Fruit fly (Drosophila melanogaster) whole organism, prepupa: ENCODE results near the gene CG14567.

ENCODE experiments used
- Blimp-1 ChIP-seq: fragments of 200-800 bp; sonication (Bioruptor generic); optimal IDR thresholded peaks from 3 replicates; lab custom pipeline; 2017; ENCODE audit warnings: missing biosample characterization, missing genetic modification characterization, mild to moderate bottlenecking, moderate library complexity, missing genetic modification reagents
- CG10631 ChIP-seq: fragments of 200-800 bp; sonication (Bioruptor generic); optimal IDR thresholded peaks from 2 replicates; lab custom pipeline; 2016; ENCODE audit warnings: missing biosample characterization, missing genetic modification characterization
- CG10669 ChIP-seq: fragments of 200-800 bp; sonication (Bioruptor generic); optimal IDR thresholded peaks from 3 replicates; lab custom pipeline; 2018; ENCODE audit warnings: missing biosample characterization, mild to moderate bottlenecking, missing genetic modification characterization, moderate library complexity
- CG11294 ChIP-seq: fragments of 200-800 bp; sonication (Bioruptor generic); IDR thresholded peaks from 2 replicates; pipeline ENCODE4 v1.3.6; 2022; ENCODE audit warnings: missing biosample characterization, missing genetic modification characterization
- CG11902 ChIP-seq: fragments of 200-800 bp; sonication (Bioruptor generic); optimal IDR thresholded peaks from 3 replicates; lab custom pipeline; 2016; ENCODE audit warnings: missing biosample characterization, missing genetic modification characterization
- CG15336 ChIP-seq: fragments of 200-800 bp; sonication (Bioruptor generic); IDR thresholded peaks from 2 replicates; pipeline ENCODE4 v1.3.6; 2022; ENCODE audit warnings: missing biosample characterization, missing genetic modification characterization
- CG1621 ChIP-seq: fragments of 200-800 bp; sonication (Bioruptor generic); optimal IDR thresholded peaks from 3 replicates; lab custom pipeline; 2018; ENCODE audit warnings: missing biosample characterization, mild to moderate bottlenecking, missing genetic modification characterization
- CG16779 ChIP-seq: fragments of 200-800 bp; sonication (Bioruptor generic); optimal IDR thresholded peaks from 3 replicates; lab custom pipeline; 2017; ENCODE audit warnings: missing biosample characterization, mild to moderate bottlenecking, missing genetic modification characterization
- CG3032 ChIP-seq: fragments of 200-800 bp; optimal IDR thresholded peaks from 2 replicates; lab custom pipeline; 2019; ENCODE audit warnings: missing biosample characterization, mild to moderate bottlenecking, missing genetic modification characterization, moderate library complexity
- CG31627 ChIP-seq: fragments of 200-800 bp; sonication (Bioruptor generic); optimal IDR thresholded peaks from 3 replicates; lab custom pipeline; 2016; ENCODE audit warnings: missing biosample characterization, missing genetic modification characterization
- CG32006 ChIP-seq: fragments of 200-800 bp; sonication (Bioruptor generic); optimal IDR thresholded peaks from 3 replicates; lab custom pipeline; 2017; ENCODE audit warnings: missing biosample characterization, mild to moderate bottlenecking, missing genetic modification characterization
- CG34406 ChIP-seq: fragments of 200-800 bp; sonication (Bioruptor generic); optimal IDR thresholded peaks from 3 replicates; lab custom pipeline; 2016; ENCODE audit warnings: missing biosample characterization, missing genetic modification characterization
- CG3919 ChIP-seq: fragments of 200-800 bp; sonication (Bioruptor generic); optimal IDR thresholded peaks from 3 replicates; lab custom pipeline; 2016; ENCODE audit warnings: missing biosample characterization, missing genetic modification characterization
- CG4318 ChIP-seq: fragments of 200-800 bp; sonication (Bioruptor generic); optimal IDR thresholded peaks from 3 replicates; lab custom pipeline; 2017; ENCODE audit warnings: missing biosample characterization, mild to moderate bottlenecking, missing genetic modification characterization
- CG6163 ChIP-seq: fragments of 200-800 bp; sonication (Bioruptor generic); IDR thresholded peaks from 3 replicates; pipeline ENCODE4 v1.3.6; 2022; ENCODE audit warnings: missing biosample characterization, missing genetic modification characterization
- CG6276 ChIP-seq: fragments of 200-800 bp; sonication (Bioruptor generic); optimal IDR thresholded peaks from 2 replicates; lab custom pipeline; 2017; ENCODE audit warnings: missing biosample characterization, mild to moderate bottlenecking, missing genetic modification characterization
- CG6792 ChIP-seq: fragments of 200-800 bp; sonication (Bioruptor generic); optimal IDR thresholded peaks from 3 replicates; lab custom pipeline; 2016; ENCODE audit warnings: missing biosample characterization, missing genetic modification characterization
- CG7368 ChIP-seq: fragments of 200-800 bp; sonication (Bioruptor generic); optimal IDR thresholded peaks from 3 replicates; lab custom pipeline; 2016; ENCODE audit warnings: missing biosample characterization, missing genetic modification characterization
- CG8119 ChIP-seq: fragments of 200-800 bp; sonication (Bioruptor generic); IDR thresholded peaks from 3 replicates; pipeline ENCODE4 v1.3.6; 2022; ENCODE audit warnings: missing biosample characterization, missing genetic modification characterization
- CG8319 ChIP-seq: fragments of 200-800 bp; sonication (Bioruptor generic); optimal IDR thresholded peaks from 3 replicates; lab custom pipeline; 2016; ENCODE audit warnings: missing biosample characterization, missing genetic modification characterization
- CG8632 ChIP-seq: fragments of 200-800 bp; sonication (Bioruptor generic); optimal IDR thresholded peaks from 3 replicates; lab custom pipeline; 2016; ENCODE audit warnings: missing biosample characterization, missing genetic modification characterization
- CG9139 ChIP-seq: fragments of 200-800 bp; sonication (Bioruptor generic); optimal IDR thresholded peaks from 3 replicates; lab custom pipeline; 2017; ENCODE audit warnings: missing biosample characterization, mild to moderate bottlenecking, missing genetic modification characterization
- Eip75B ChIP-seq: fragments of 200-800 bp; sonication (Bioruptor generic); optimal IDR thresholded peaks from 3 replicates; lab custom pipeline; 2016; ENCODE audit warnings: missing biosample characterization, missing genetic modification characterization
- Eip93F ChIP-seq: fragments of 200-800 bp; sonication (Bioruptor generic); optimal IDR thresholded peaks from 2 replicates; lab custom pipeline; 2016; ENCODE audit warnings: missing biosample characterization, mild to moderate bottlenecking, missing genetic modification characterization
- Ets21C ChIP-seq: fragments of 200-800 bp; sonication (Bioruptor generic); optimal IDR thresholded peaks from 3 replicates; lab custom pipeline; 2016; ENCODE audit warnings: missing biosample characterization, missing genetic modification characterization
- Gug ChIP-seq: fragments of 200-800 bp; sonication (Bioruptor generic); IDR thresholded peaks from 2 replicates; pipeline ENCODE4 v1.3.6; 2022; ENCODE audit warnings: missing biosample characterization, missing genetic modification characterization
- Hr38 ChIP-seq: sonication (Bioruptor generic); optimal IDR thresholded peaks from 2 replicates; lab custom pipeline; 2016; ENCODE audit warnings: missing biosample characterization, missing genetic modification characterization
- Hr39 ChIP-seq: fragments of 200-800 bp; sonication (Bioruptor generic); optimal IDR thresholded peaks from 2 replicates; lab custom pipeline; 2016; ENCODE audit warnings: missing biosample characterization, missing genetic modification characterization
- Hr4 ChIP-seq: fragments of 200-800 bp; sonication (Bioruptor generic); optimal IDR thresholded peaks from 3 replicates; lab custom pipeline; 2016; ENCODE audit warnings: missing biosample characterization, missing genetic modification characterization
- Lpt ChIP-seq: fragments of 200-800 bp; sonication (Bioruptor generic); optimal IDR thresholded peaks from 3 replicates; lab custom pipeline; 2016; ENCODE audit warnings: missing biosample characterization, missing genetic modification characterization
- Met ChIP-seq: fragments of 200-800 bp; sonication (Bioruptor generic); optimal IDR thresholded peaks from 3 replicates; lab custom pipeline; 2016; ENCODE audit warnings: missing biosample characterization, missing genetic modification characterization
- OdsH ChIP-seq: fragments of 200-800 bp; sonication (Bioruptor generic); optimal IDR thresholded peaks from 3 replicates; lab custom pipeline; 2016; ENCODE audit warnings: missing biosample characterization, missing genetic modification characterization
- Sox102F ChIP-seq: fragments of 200-800 bp; sonication (Bioruptor generic); optimal IDR thresholded peaks from 2 replicates; lab custom pipeline; 2016; ENCODE audit warnings: missing biosample characterization, mild to moderate bottlenecking, missing genetic modification characterization
- Sox15 ChIP-seq: fragments of 200-800 bp; sonication (Bioruptor generic); optimal IDR thresholded peaks from 3 replicates; lab custom pipeline; 2016; ENCODE audit warnings: missing biosample characterization, missing genetic modification characterization
- achi ChIP-seq: fragments of 200-800 bp; sonication (Bioruptor generic); optimal IDR thresholded peaks from 3 replicates; lab custom pipeline; 2016; ENCODE audit warnings: missing biosample characterization, missing genetic modification characterization
- acj6 ChIP-seq: fragments of 200-800 bp; sonication (Bioruptor generic); optimal IDR thresholded peaks from 3 replicates; lab custom pipeline; 2016; ENCODE audit warnings: missing biosample characterization, missing genetic modification characterization
- cyc ChIP-seq: fragments of 200-800 bp; sonication (Bioruptor generic); optimal IDR thresholded peaks from 3 replicates; lab custom pipeline; 2016; ENCODE audit warnings: missing biosample characterization, missing genetic modification characterization
- dac ChIP-seq: fragments of 200-800 bp; sonication (Bioruptor generic); optimal IDR thresholded peaks from 2 replicates; lab custom pipeline; 2017; ENCODE audit warnings: missing biosample characterization, mild to moderate bottlenecking, missing genetic modification characterization
- eg ChIP-seq: fragments of 200-800 bp; sonication (Bioruptor generic); IDR thresholded peaks from 3 replicates; pipeline ENCODE4 v1.3.6; 2022; ENCODE audit warnings: missing biosample characterization, missing genetic modification characterization
- fd59A ChIP-seq: fragments of 200-800 bp; sonication (Bioruptor generic); optimal IDR thresholded peaks from 2 replicates; lab custom pipeline; 2017; ENCODE audit warnings: missing biosample characterization, mild to moderate bottlenecking, missing genetic modification characterization, missing genetic modification reagents
- fd85E ChIP-seq: fragments of 200-800 bp; sonication (Bioruptor generic); optimal IDR thresholded peaks from 3 replicates; lab custom pipeline; 2016; ENCODE audit warnings: missing biosample characterization, missing genetic modification characterization
- lz ChIP-seq: fragments of 200-800 bp; sonication (Bioruptor generic); optimal IDR thresholded peaks from 3 replicates; lab custom pipeline; 2016; ENCODE audit warnings: missing biosample characterization, missing genetic modification characterization
- pdm3 ChIP-seq: fragments of 200-800 bp; sonication (Bioruptor generic); optimal IDR thresholded peaks from 3 replicates; lab custom pipeline; 2016; ENCODE audit warnings: missing biosample characterization, missing genetic modification characterization
- salr ChIP-seq, 2 experiments: fragments of 200-800 bp; sonication (Bioruptor generic); optimal IDR thresholded peaks; 3 replicates each; lab custom pipeline; 2016 to 2018; ENCODE audit warnings: missing biosample characterization in 2 of 2, missing genetic modification characterization in 2 of 2, mild to moderate bottlenecking in 1 of 2
- spab ChIP-seq: fragments of 200-800 bp; sonication (Bioruptor generic); optimal IDR thresholded peaks from 2 replicates; lab custom pipeline; 2017; ENCODE audit warnings: missing biosample characterization, mild to moderate bottlenecking, missing genetic modification characterization, missing genetic modification reagents
- svp ChIP-seq: fragments of 200-800 bp; sonication (Bioruptor generic); peaks from one replicate; lab custom pipeline; 2016; ENCODE audit warnings: missing biosample characterization, missing genetic modification characterization
- topi ChIP-seq: fragments of 200-800 bp; sonication (Bioruptor generic); optimal IDR thresholded peaks from 3 replicates; lab custom pipeline; 2016; ENCODE audit warnings: missing biosample characterization, missing genetic modification characterization

CG14567 gene

DNA sequence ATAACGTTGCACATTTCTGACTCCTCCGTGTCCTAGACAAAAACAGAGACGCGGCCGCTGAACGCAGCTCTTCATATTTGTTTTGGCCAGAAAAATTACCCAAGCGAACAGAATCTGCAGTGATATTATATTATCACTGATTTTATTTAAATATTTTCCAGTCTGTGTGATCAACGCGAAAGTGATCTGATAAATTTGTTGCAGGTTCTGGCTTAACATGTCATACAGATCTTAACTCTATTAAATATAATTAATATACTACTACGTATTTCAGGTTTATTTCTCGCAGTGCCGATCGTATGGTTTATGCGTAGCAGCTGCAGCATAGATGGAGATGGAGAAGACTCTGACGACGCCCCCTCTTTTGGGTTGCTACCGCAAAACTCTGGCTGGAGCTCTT is 17.4 kb downstream of the CG14567 start (continued):
- TF ChIP-seq dac (GFP tag; lab: Kevin White, UChicago) (no peak), cyc (GFP tag; lab: Kevin White, UChicago) (no peak), CG1621 (tag; lab: Kevin White, UChicago) (peak; percentile 65), svp (GFP tag; lab: Kevin White, UChicago) (peak; percentile 68), CG9139 (GFP tag; lab: Kevin White, UChicago) (no peak), Sox15 (GFP tag; lab: Kevin White, UChicago) (no peak), Eip75B (GFP tag; lab: Kevin White, UChicago) (peak; percentile 39)

DNA sequence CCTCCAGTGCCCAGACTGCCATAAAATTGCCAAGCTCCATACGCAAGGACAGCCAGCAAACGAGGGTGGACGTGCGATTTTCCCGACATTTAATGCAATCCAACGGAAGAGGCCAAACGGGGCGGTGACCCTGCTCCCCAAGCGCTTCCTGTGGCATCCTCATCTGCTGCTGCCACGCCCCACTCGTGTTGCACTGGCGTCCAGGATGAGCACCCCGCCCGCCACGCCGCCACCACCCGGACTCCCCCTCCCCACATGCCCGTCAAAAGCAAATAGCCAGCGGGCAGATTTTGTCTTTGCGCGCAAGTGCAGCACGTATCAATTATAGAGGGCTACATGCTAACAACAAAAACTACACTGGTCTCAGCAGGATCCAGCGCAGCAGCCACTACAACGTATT is 20.0 kb downstream of the CG14567 start:
- TF ChIP-seq CG8632 (no peak), CG1621 (tag; lab: Kevin White, UChicago) (peak; percentile 10), svp (GFP tag; lab: Kevin White, UChicago) (peak; percentile 1)

DNA sequence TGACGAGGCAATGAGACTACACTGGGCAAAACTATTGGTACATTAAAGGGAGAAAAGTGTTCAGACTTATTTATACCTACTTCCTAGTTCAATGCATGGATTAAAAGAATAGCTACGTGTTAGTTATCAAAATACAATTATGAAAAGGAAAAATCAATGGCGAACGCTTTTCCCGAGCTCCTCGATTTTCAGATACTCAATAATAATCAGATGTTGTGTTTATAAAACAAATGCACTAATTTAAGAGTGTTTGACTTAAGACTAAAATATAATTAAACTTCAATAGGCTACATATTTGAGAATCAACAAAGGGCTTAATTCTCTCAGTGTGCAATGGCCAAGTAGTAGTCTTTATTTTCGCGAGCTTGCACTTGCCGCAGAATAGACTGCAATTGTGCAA is 22.3 kb downstream of the CG14567 start:
- TF ChIP-seq pdm3 (GFP tag; lab: Kevin White, UChicago): peak; percentile 49
- TF ChIP-seq lz (GFP tag; lab: Kevin White, UChicago): no peak
- no peak for TF ChIP-seq Blimp-1 (GFP tag; lab: Kevin White, UChicago)
- TF ChIP-seq spab: peak; percentile 28
- peak; percentile 13 for TF ChIP-seq CG16779 (tag; lab: Kevin White, UChicago)
- TF ChIP-seq eg (GFP tag; lab: Robert Waterston, UW): 0 out of 3 replicates have a peak, but pooled peaks have one; percentile 30
- TF ChIP-seq topi: peak; percentile 31
- no peak for TF ChIP-seq Ets21C (GFP tag; lab: Kevin White, UChicago)
- peak; percentile 70 for TF ChIP-seq Hr4 (GFP tag; lab: Kevin White, UChicago)
- TF ChIP-seq CG8632: no peak
- peak; percentile 3 for TF ChIP-seq CG1621 (tag; lab: Kevin White, UChicago)
- TF ChIP-seq CG6792 (GFP tag; lab: Kevin White, UChicago): peak; percentile 3
- peak; percentile 13; the same call in 1 of the 2 replicates for TF ChIP-seq Gug (GFP tag; lab: Robert Waterston, UW)
- no peak for TF ChIP-seq CG34406 (GFP tag; lab: Kevin White, UChicago)
- TF ChIP-seq CG6163 (GFP tag; lab: Robert Waterston, UW): peak; percentile 41; the same call in 1 of the 3 replicates
- no peak for TF ChIP-seq fd85E (GFP tag; lab: Kevin White, UChicago)
- no peak for TF ChIP-seq Sox15 (GFP tag; lab: Kevin White, UChicago)
- peak; percentile 11 for TF ChIP-seq CG6276
- no peak for TF ChIP-seq CG8319
- peak; percentile 55 for TF ChIP-seq dac (GFP tag; lab: Kevin White, UChicago)
- TF ChIP-seq acj6 (GFP tag; lab: Kevin White, UChicago): peak; percentile 38
- peak; percentile 52 for TF ChIP-seq CG4318 (GFP tag; lab: Kevin White, UChicago)
- TF ChIP-seq OdsH (GFP tag; lab: Kevin White, UChicago): peak; percentile 54
- TF ChIP-seq CG15336 (GFP tag; lab: Robert Waterston, UW): peak; percentile 31; the same call in 1 of the 2 replicates
- TF ChIP-seq Hr39: peak; percentile 25
- no peak for TF ChIP-seq Hr38 (GFP tag; lab: Kevin White, UChicago)
- peak; percentile 14 for TF ChIP-seq CG31627
- no peak for TF ChIP-seq Eip93F
- TF ChIP-seq CG10669 (GFP tag; lab: Kevin White, UChicago): peak; percentile 9
- TF ChIP-seq CG11902 (GFP tag; lab: Kevin White, UChicago): no peak
- no peak for TF ChIP-seq CG11294 (GFP tag; lab: Robert Waterston, UW)
- peak; percentile 41 for TF ChIP-seq CG3032 (tag; lab: Kevin White, UChicago)
- TF ChIP-seq CG32006 (GFP tag; lab: Kevin White, UChicago): peak; percentile 83
- peak in 1 of 2 experiments; percentile 68 for TF ChIP-seq salr (GFP tag; optimal IDR thresholded peaks at IDR 0.05; lab: Kevin White, UChicago)
- TF ChIP-seq Met: peak; percentile 13
- peak; percentile 10 for TF ChIP-seq Sox102F
- no peak for TF ChIP-seq svp (GFP tag; lab: Kevin White, UChicago)
- TF ChIP-seq achi (GFP tag; lab: Kevin White, UChicago): no peak
- TF ChIP-seq CG3919 (GFP tag; lab: Kevin White, UChicago): peak; percentile 48
- TF ChIP-seq fd59A: peak; percentile 35
- no peak for TF ChIP-seq CG9139 (GFP tag; lab: Kevin White, UChicago)
- peak; percentile 29 for TF ChIP-seq Eip75B (GFP tag; lab: Kevin White, UChicago)
- TF ChIP-seq Lpt (GFP tag; lab: Kevin White, UChicago): peak; percentile 50
- TF ChIP-seq CG10631 (GFP tag; lab: Kevin White, UChicago): peak; percentile 58
- peak; percentile 46; the same call in 1 of the 3 replicates for TF ChIP-seq CG8119 (GFP tag; lab: Robert Waterston, UW)
- no peak for TF ChIP-seq CG7368 (GFP tag; lab: Kevin White, UChicago)
